Worm (Caenorhabditis elegans) whole organism, early embryonic: ENCODE results near the gene F08F8.7.
A peak's percentile ranks its signal among the peaks of the same experiment; 100 is the strongest.

Source experiments
- B0310.2 ChIP-seq: sonication (generic microtip); optimal IDR thresholded peaks from 2 replicates; lab custom pipeline; 2016; ENCODE audit warnings: mild to moderate bottlenecking, missing genetic modification characterization, missing compliant biosample characterization
- F13C5.2 ChIP-seq: sonication (generic microtip); optimal IDR thresholded peaks from 2 replicates; lab custom pipeline; 2017; ENCODE audit warnings: mild to moderate bottlenecking, missing genetic modification characterization, inconsistent platforms, missing compliant biosample characterization
- aly-1 ChIP-seq: sonication (generic microtip); optimal IDR thresholded peaks from 2 replicates; lab custom pipeline; 2016; ENCODE audit warnings: missing genetic modification characterization, missing compliant biosample characterization
- ama-1 ChIP-seq: fragments of 150-350 bp; optimal IDR thresholded peaks from 2 replicates; lab custom pipeline; 2014
- ceh-13 ChIP-seq: fragments of 200-800 bp; sonication (Bioruptor generic); optimal IDR thresholded peaks from 2 replicates; lab custom pipeline; 2018; ENCODE audit warnings: mild to moderate bottlenecking, missing genetic modification characterization, missing compliant biosample characterization
- ceh-36 ChIP-seq: sonication (generic microtip); optimal IDR thresholded peaks from 2 replicates; lab custom pipeline; 2016; ENCODE audit warnings: missing genetic modification characterization, inconsistent platforms, missing compliant biosample characterization
- ets-7 ChIP-seq: sonication (generic microtip); optimal IDR thresholded peaks from 2 replicates; lab custom pipeline; 2016; ENCODE audit warnings: missing genotype, missing genetic modification characterization, missing compliant biosample characterization
- flt-1 ChIP-seq: fragments of 200-800 bp; sonication (Bioruptor generic); IDR thresholded peaks from 2 replicates; pipeline ENCODE4 v1.3.6; 2022; ENCODE audit warnings: missing genetic modification characterization, missing compliant biosample characterization
- hmbx-1 ChIP-seq: sonication (generic microtip); optimal IDR thresholded peaks from 2 replicates; lab custom pipeline; 2016; ENCODE audit warnings: mild to moderate bottlenecking, missing genetic modification characterization, missing compliant biosample characterization
- hmg-4 ChIP-seq: fragments of 200-800 bp; sonication (Bioruptor generic); optimal IDR thresholded peaks from 2 replicates; lab custom pipeline; 2018; ENCODE audit warnings: mild to moderate bottlenecking, missing genetic modification characterization, missing compliant biosample characterization
- hnd-1 ChIP-seq: sonication (generic microtip); optimal IDR thresholded peaks from 2 replicates; lab custom pipeline; 2016; ENCODE audit warnings: missing genetic modification characterization, missing compliant biosample characterization
- pes-1 ChIP-seq: fragments of 200-800 bp; sonication (Bioruptor generic); IDR thresholded peaks from 2 replicates; pipeline ENCODE4 v1.3.6; 2022; ENCODE audit warnings: missing genetic modification reagents, missing genetic modification characterization, missing compliant biosample characterization
- scrt-1 ChIP-seq: fragments of 200-800 bp; sonication (Bioruptor generic); IDR thresholded peaks from 2 replicates; pipeline ENCODE4 v1.3.6; 2022; ENCODE audit warnings: missing genetic modification characterization, missing compliant biosample characterization
- sea-1 ChIP-seq: fragments of 200-800 bp; sonication (Bioruptor generic); conservative IDR thresholded peaks from 2 replicates; pipeline ENCODE4 v1.3.6; 2022; ENCODE audit warnings: missing genetic modification characterization, missing compliant biosample characterization
- tbx-11 ChIP-seq: fragments of 200-800 bp; sonication (Bioruptor generic); IDR thresholded peaks from 2 replicates; pipeline ENCODE4 v1.3.6; 2022; ENCODE audit warnings: missing genetic modification characterization, missing compliant biosample characterization
- tbx-37 ChIP-seq: fragments of 200-800 bp; sonication (Bioruptor generic); conservative IDR thresholded peaks from 2 replicates; pipeline ENCODE4 v1.3.6; 2022; ENCODE audit warnings: missing genetic modification reagents, missing genetic modification characterization, missing compliant biosample characterization
- tra-4 ChIP-seq: sonication (generic microtip); optimal IDR thresholded peaks from 2 replicates; lab custom pipeline; 2017; ENCODE audit warnings: missing genetic modification characterization, missing compliant biosample characterization

F08F8.7 gene

ce11 chrIII:7378945-7379344, 32.0 kb upstream of the F08F8.7 start, which contains the start of gene T20B12.7:
TSS of gene T20B12.7 (minus strand) at chrIII:7379045.
- TF ChIP-seq F13C5.2 (tag; lab: Kevin White, UChicago) (no peak), pes-1 (GFP tag; lab: Robert Waterston, UW) (no peak)

- TF ChIP-seq scrt-1 (GFP tag; lab: Robert Waterston, UW) (no peak), ets-7 (no peak), hmg-4 (GFP tag; lab: Kevin White, UChicago) (peak; percentile 15)
Measured at ce11 chrIII:7378522-7378921, 31.6 kb upstream of the F08F8.7 start.

DNA sequence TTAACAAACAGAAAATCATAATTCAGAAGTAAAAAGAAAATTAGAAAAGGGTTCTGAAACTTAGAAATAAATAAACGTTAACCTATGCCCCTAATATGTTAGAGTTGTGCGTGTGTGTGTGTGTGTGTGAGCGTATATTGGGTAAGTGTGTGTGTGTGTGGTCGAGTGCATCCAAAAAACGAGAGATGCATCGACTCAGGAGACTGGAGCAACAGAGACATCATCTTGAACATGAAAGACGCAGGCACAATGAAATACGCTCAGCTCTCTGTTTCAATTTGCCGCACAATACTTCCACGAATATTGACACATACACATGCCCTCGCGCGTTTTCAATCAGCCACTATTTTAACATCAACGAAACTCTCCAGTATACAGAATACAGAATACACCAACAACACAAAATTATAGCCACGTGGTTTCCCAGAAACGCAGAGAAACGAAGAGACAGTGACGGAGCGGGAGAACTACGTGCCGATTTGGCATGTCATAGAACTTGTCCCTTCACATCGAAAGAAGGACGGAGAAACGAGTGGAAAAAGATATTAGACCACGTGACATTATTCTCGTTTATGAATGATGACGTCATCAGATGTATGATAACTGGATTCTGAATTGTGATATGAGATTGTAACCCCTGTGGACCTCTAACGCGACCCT, 29.3 kb upstream of the F08F8.7 start:
- TF ChIP-seq hmg-4 (GFP tag; lab: Kevin White, UChicago): peak; percentile 86
- no peak for TF ChIP-seq ceh-36

DNA sequence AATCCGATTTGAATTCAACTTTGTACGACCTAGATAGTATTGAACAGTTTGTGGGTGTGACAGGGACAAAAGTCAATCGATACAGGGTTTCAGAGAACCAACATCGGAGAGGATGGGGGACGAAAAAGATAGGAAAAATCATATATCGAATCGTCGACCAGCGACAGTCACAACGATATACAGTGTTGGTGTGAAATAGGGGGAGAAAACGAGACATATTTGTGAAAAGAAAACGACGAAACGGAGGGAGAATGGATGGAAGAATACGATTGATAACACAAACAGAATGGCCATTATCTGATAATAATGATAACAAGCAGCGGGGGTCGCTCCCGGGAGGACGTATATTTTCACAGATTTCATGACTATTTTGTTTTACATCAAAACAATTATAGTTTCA, 28.5 kb upstream of the F08F8.7 start:
- TF ChIP-seq B0310.2: no peak
- TF ChIP-seq F13C5.2 (tag; lab: Kevin White, UChicago): no peak
- no peak for TF ChIP-seq flt-1
- no peak for TF ChIP-seq pes-1 (GFP tag; lab: Robert Waterston, UW)
- no peak for TF ChIP-seq hnd-1 (tag; lab: Kevin White, UChicago)
- no peak for TF ChIP-seq ceh-13
- TF ChIP-seq ama-1 (lab: Kevin White, UChicago): no peak
- TF ChIP-seq tbx-37 (GFP tag; lab: Robert Waterston, UW): no peak
- TF ChIP-seq scrt-1 (GFP tag; lab: Robert Waterston, UW): no peak
- TF ChIP-seq sea-1: no peak
- no peak for TF ChIP-seq ceh-36
- TF ChIP-seq hmbx-1 (tag; lab: Kevin White, UChicago): no peak

DNA sequence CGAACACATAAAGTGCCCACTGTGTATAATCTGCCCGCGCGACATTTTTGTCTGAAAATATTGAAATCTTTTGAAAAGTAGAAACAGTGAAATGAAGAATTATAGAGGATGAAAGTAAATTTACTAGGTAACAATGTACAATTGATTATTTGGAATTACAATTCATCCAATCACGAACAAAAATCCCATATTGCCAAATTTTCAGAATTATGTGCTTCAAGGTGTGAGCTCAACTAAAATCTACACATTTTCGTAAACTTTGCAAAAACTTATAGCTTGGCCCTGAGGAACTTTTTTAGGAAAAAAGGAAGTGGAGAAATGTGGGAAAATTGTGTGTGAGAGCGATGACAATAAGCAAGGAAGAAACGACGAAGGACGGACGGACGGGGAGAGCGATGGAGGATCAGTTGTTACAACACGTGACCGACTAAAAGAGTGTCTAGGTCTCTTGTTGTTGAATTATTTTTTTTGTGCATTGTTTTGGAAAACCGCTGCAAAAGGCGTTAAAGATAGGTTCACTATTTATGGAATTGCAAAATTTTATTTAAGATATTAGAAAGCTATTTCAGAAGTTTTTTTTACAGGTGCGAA, 27.8 kb upstream of the F08F8.7 start, which contains the start of gene mml-1:
Gene mml-1, minus strand, starts transcription at position 51 of the 591 bp plus-strand sequence.
- no peak for TF ChIP-seq tbx-11 (GFP tag; lab: Robert Waterston, UW)
- TF ChIP-seq ceh-36: no peak
- no peak for TF ChIP-seq hmbx-1 (tag; lab: Kevin White, UChicago)
- TF ChIP-seq ets-7: no peak
- TF ChIP-seq ceh-13: no peak
- no peak for TF ChIP-seq scrt-1 (GFP tag; lab: Robert Waterston, UW)
- no peak for TF ChIP-seq pes-1 (GFP tag; lab: Robert Waterston, UW)
- no peak for TF ChIP-seq F13C5.2 (tag; lab: Kevin White, UChicago)
- TF ChIP-seq aly-1 (tag; lab: Kevin White, UChicago): no peak
- no peak for TF ChIP-seq B0310.2
- TF ChIP-seq hnd-1 (tag; lab: Kevin White, UChicago): no peak
- no peak for TF ChIP-seq flt-1
- TF ChIP-seq sea-1: no peak
- no peak for TF ChIP-seq hmg-4 (GFP tag; lab: Kevin White, UChicago)
- no peak for TF ChIP-seq tra-4 (tag; lab: Kevin White, UChicago)
- no peak for TF ChIP-seq tbx-37 (GFP tag; lab: Robert Waterston, UW)
- TF ChIP-seq ama-1 (lab: Kevin White, UChicago): no peak

DNA sequence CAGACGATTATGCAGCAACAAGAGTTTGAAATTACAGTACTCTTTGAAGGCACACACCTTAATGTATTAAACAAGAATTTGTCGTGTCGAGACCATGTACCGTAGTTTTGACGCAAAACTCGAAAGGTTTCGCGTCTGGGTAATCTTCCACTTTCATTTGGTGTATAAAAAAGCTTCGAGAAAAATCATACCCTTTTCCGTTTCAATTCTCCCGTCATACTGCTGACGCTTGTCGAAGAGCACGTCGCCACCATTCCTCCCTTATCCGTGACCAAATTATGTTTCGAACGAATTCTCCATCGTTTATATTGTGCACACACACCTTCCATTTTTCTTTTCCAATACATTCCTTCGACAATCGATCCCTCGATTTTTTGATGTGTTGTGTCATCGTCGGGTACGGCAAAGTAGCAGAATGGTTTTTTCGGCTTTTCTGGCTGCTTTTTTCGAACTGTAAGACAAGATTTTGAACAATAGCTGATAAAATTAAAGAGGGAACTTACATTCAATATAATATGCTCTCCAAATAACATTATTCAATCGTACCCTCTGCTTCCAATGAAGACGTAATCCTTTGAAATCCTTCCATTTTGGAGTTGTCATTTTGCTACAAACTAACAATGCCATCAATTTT, 27.0 kb upstream of the F08F8.7 start:
- TF ChIP-seq hmg-4 (GFP tag; lab: Kevin White, UChicago) (no peak), ets-7 (no peak), B0310.2 (no peak), hmbx-1 (tag; lab: Kevin White, UChicago) (no peak), ceh-36 (no peak), tbx-37 (GFP tag; lab: Robert Waterston, UW) (no peak), tra-4 (tag; lab: Kevin White, UChicago) (no peak), flt-1 (no peak), hnd-1 (tag; lab: Kevin White, UChicago) (no peak), ama-1 (lab: Kevin White, UChicago) (no peak), sea-1 (no peak), scrt-1 (GFP tag; lab: Robert Waterston, UW) (no peak), aly-1 (tag; lab: Kevin White, UChicago) (no peak), tbx-11 (GFP tag; lab: Robert Waterston, UW) (no peak)

- TF ChIP-seq ets-7: no peak
- TF ChIP-seq sea-1: no peak
- TF ChIP-seq pes-1 (GFP tag; lab: Robert Waterston, UW): no peak
- TF ChIP-seq flt-1: no peak
- no peak for TF ChIP-seq hmg-4 (GFP tag; lab: Kevin White, UChicago)
- TF ChIP-seq tbx-37 (GFP tag; lab: Robert Waterston, UW): no peak
- no peak for TF ChIP-seq ceh-36
- no peak for TF ChIP-seq F13C5.2 (tag; lab: Kevin White, UChicago)
- TF ChIP-seq hnd-1 (tag; lab: Kevin White, UChicago): no peak
- TF ChIP-seq tra-4 (tag; lab: Kevin White, UChicago): no peak
- TF ChIP-seq hmbx-1 (tag; lab: Kevin White, UChicago): no peak
- no peak for TF ChIP-seq ceh-13
- no peak for TF ChIP-seq ama-1 (lab: Kevin White, UChicago)
- no peak for TF ChIP-seq tbx-11 (GFP tag; lab: Robert Waterston, UW)
- no peak for TF ChIP-seq aly-1 (tag; lab: Kevin White, UChicago)
- TF ChIP-seq scrt-1 (GFP tag; lab: Robert Waterston, UW): no peak
Measured at ce11 chrIII:7370569-7370968, 23.6 kb upstream of the F08F8.7 start.
